Fruit fly (Drosophila melanogaster) whole organism, pupa: ENCODE measurements around the gene CG13667.

Experiments
- CG10348 ChIP-seq: fragments of 200-800 bp; sonication (Bioruptor generic); IDR thresholded peaks from 2 replicates; pipeline ENCODE4 v1.3.6; 2022; ENCODE audit warnings: missing biosample characterization, missing genetic modification characterization
- CG12605 ChIP-seq: fragments of 200-800 bp; sonication (Bioruptor generic); IDR thresholded peaks from 2 replicates; pipeline ENCODE4 v1.3.6; 2022; ENCODE audit warnings: missing biosample characterization, missing genetic modification characterization
- CG13204 ChIP-seq: fragments of 200-800 bp; sonication (Bioruptor generic); optimal IDR thresholded peaks from 2 replicates; lab custom pipeline; 2018; ENCODE audit warnings: missing biosample characterization, mild to moderate bottlenecking, missing genetic modification characterization, moderate library complexity
- CG14655 ChIP-seq: fragments of 200-800 bp; sonication (Bioruptor generic); optimal IDR thresholded peaks from 3 replicates; lab custom pipeline; 2017; ENCODE audit warnings: mild to moderate bottlenecking, missing biosample characterization, missing genetic modification reagents, missing genetic modification characterization
- CG15710 ChIP-seq: fragments of 200-800 bp; sonication (Bioruptor generic); optimal IDR thresholded peaks from 2 replicates; lab custom pipeline; 2018; ENCODE audit warnings: missing biosample characterization, mild to moderate bottlenecking, missing genetic modification characterization, moderate library complexity
- CG17806 ChIP-seq: fragments of 200-800 bp; sonication (Bioruptor generic); optimal IDR thresholded peaks from 2 replicates; lab custom pipeline; 2018; ENCODE audit warnings: missing biosample characterization, mild to moderate bottlenecking, missing genetic modification characterization, moderate library complexity
- CG32121 ChIP-seq: fragments of 200-800 bp; sonication (Bioruptor generic); IDR thresholded peaks from 2 replicates; pipeline ENCODE4 v1.3.6; 2022; ENCODE audit warnings: missing biosample characterization, missing genetic modification characterization
- CG34367 ChIP-seq: fragments of 200-800 bp; sonication (Bioruptor generic); optimal IDR thresholded peaks from 2 replicates; lab custom pipeline; 2018; ENCODE audit warnings: missing biosample characterization, mild to moderate bottlenecking, missing genetic modification characterization
- CG4496 ChIP-seq: fragments of 200-800 bp; sonication (Bioruptor generic); IDR thresholded peaks from 3 replicates; pipeline ENCODE4 v1.3.6; 2022; ENCODE audit warnings: missing biosample characterization, missing genetic modification characterization
- CG8159 ChIP-seq: fragments of 200-800 bp; sonication (Bioruptor generic); optimal IDR thresholded peaks from 3 replicates; lab custom pipeline; 2018; ENCODE audit warnings: missing biosample characterization, mild to moderate bottlenecking, missing genetic modification characterization, moderate library complexity
- CG8301 ChIP-seq: fragments of 200-800 bp; sonication (Bioruptor generic); optimal IDR thresholded peaks from 2 replicates; lab custom pipeline; 2018; ENCODE audit warnings: missing biosample characterization, mild to moderate bottlenecking, missing genetic modification characterization
- CG9948 ChIP-seq: fragments of 200-800 bp; sonication (Bioruptor generic); optimal IDR thresholded peaks from 2 replicates; lab custom pipeline; 2018; ENCODE audit warnings: missing biosample characterization, mild to moderate bottlenecking, missing genetic modification characterization, moderate library complexity
- D1 ChIP-seq: fragments of 200-800 bp; sonication (Bioruptor generic); optimal IDR thresholded peaks from 2 replicates; lab custom pipeline; 2018; ENCODE audit warnings: missing biosample characterization, mild to moderate bottlenecking, missing genetic modification characterization, moderate library complexity
- EcR ChIP-seq: fragments of 200-800 bp; sonication (Bioruptor generic); optimal IDR thresholded peaks from 3 replicates; lab custom pipeline; 2019; ENCODE audit warnings: missing biosample characterization, missing genetic modification characterization, mild to moderate bottlenecking, moderate library complexity, missing genetic modification reagents
- Ets98B ChIP-seq: fragments of 200-800 bp; sonication (Bioruptor generic); IDR thresholded peaks from 2 replicates; pipeline ENCODE4 v1.3.6; 2022; ENCODE audit warnings: missing biosample characterization, missing genetic modification characterization
- Pif1A ChIP-seq: fragments of 200-800 bp; sonication (Bioruptor generic); optimal IDR thresholded peaks from 3 replicates; lab custom pipeline; 2016; ENCODE audit warnings: missing biosample characterization, missing genetic modification characterization
- Pif1B ChIP-seq: fragments of 200-800 bp; sonication (Bioruptor generic); optimal IDR thresholded peaks from 3 replicates; lab custom pipeline; 2016; ENCODE audit warnings: missing biosample characterization, missing genetic modification characterization
- Snoo ChIP-seq: fragments of 200-800 bp; sonication (Bioruptor generic); optimal IDR thresholded peaks from 3 replicates; lab custom pipeline; 2017; ENCODE audit warnings: missing biosample characterization, mild to moderate bottlenecking, missing genetic modification characterization, inconsistent platforms
- fd96Ca ChIP-seq: fragments of 200-800 bp; sonication (Bioruptor generic); IDR thresholded peaks from 3 replicates; pipeline ENCODE4 v1.3.6; 2022; ENCODE audit warnings: missing biosample characterization, missing genetic modification characterization
- gl ChIP-seq: fragments of 200-800 bp; sonication (Bioruptor generic); optimal IDR thresholded peaks from 2 replicates; lab custom pipeline; 2018; ENCODE audit warnings: missing biosample characterization, mild to moderate bottlenecking, missing genetic modification characterization
- rn ChIP-seq: fragments of 200-800 bp; sonication (Bioruptor generic); IDR thresholded peaks from 2 replicates; pipeline ENCODE4 v1.3.6; 2022; ENCODE audit warnings: missing biosample characterization, missing genetic modification characterization

CG13667 gene

DNA sequence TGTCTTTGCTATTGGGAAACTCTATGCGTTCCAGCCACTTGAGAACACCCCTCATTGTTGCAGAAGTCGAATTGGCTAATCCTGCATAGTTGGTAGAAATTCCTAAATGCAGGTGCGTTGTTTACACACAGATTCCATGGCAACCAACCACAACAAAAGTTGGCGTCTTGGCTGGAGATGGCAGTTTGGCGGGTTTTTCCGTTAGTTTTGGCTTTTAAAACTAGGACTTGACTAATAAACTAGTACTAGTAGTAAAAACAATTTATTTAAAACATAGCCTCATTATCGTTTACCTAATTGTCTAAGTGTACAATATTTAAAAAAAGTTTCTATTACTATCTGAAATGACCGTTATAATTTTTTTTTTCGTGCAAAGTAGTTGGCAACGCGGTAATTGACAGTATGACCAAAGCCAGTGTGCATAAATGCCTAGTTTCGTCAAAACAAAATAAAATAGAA is 6.2 kb downstream of the CG13667 start, which contains the start of gene Exo70:
Gene Exo70, plus strand, starts transcription at position 413 of the 459 bp plus-strand sequence.
- TF ChIP-seq CG4496 (GFP tag; lab: Robert Waterston, UW) (no peak), CG13204 (GFP tag; lab: Kevin White, UChicago) (no peak), Pif1B (GFP tag; lab: Kevin White, UChicago) (no peak), CG17806 (tag; lab: Kevin White, UChicago) (no peak), CG34367 (tag; lab: Kevin White, UChicago) (peak; percentile 32), CG8301 (tag; lab: Kevin White, UChicago) (no peak), EcR (no peak), rn (GFP tag; lab: Robert Waterston, UW) (0 out of 2 replicates have a peak, but pooled peaks have one; percentile 10), CG15710 (tag; lab: Kevin White, UChicago) (peak; percentile 31)

DNA sequence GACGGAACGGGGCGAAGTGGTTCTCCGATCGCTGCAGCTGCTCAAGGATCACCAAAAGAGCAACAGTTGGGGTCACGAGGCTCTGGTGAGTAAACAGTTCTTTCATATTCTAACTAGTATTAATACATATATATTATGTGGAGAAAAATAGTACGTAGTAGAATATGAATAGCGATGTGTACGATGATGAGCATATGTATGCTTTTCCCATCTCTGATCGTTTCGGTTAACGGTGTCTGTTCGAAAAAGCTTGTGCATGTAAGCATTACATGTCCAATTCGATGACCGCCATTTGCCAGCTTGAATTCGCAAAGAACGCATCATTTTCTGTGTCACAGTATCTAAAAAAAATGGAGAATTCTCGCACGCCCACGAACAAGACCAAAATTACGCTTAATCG is 7.5 kb downstream of the CG13667 start, which contains the start of the genes Oseg1 and mtrm:
Gene Oseg1, minus strand, starts transcription at position 101 of the 400 bp plus-strand sequence.
Gene mtrm, plus strand, starts transcription at position 288 of the 400 bp plus-strand sequence.
- TF ChIP-seq CG10348 (GFP tag; lab: Robert Waterston, UW) (no peak), CG17806 (tag; lab: Kevin White, UChicago) (no peak), Pif1A (GFP tag; lab: Kevin White, UChicago) (no peak), rn (GFP tag; lab: Robert Waterston, UW) (no peak), CG8159 (no peak), CG12605 (GFP tag; lab: Robert Waterston, UW) (no peak), CG9948 (tag; lab: Kevin White, UChicago) (no peak), CG13204 (GFP tag; lab: Kevin White, UChicago) (no peak), Snoo (tag; lab: Kevin White, UChicago) (no peak), gl (tag; lab: Kevin White, UChicago) (no peak), fd96Ca (GFP tag; lab: Robert Waterston, UW) (no peak), Ets98B (GFP tag; lab: Robert Waterston, UW) (no peak), CG4496 (GFP tag; lab: Robert Waterston, UW) (no peak), CG14655 (GFP tag; lab: Kevin White, UChicago) (no peak)

DNA sequence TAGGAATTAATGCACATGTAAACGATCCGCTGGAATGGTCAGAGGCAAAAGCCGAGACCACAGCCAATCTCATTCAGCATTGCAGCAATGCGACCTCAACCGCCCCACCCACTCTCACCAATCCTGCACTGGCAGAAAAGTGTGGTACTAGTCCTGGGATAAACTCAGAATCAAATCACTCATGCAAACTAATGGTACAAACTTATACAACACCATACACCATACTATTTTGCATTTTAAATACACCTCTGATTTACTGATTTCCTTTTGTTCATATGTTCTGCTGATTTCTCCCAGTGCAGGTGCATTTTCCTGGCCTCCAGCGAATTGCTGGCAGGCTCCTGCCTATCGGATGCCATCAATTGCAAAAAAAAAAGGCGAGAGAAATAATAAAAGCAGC is 13.7 kb downstream of the CG13667 start:
- TF ChIP-seq EcR (no peak), CG9948 (tag; lab: Kevin White, UChicago) (peak; percentile 74), CG15710 (tag; lab: Kevin White, UChicago) (peak; percentile 67), CG13204 (GFP tag; lab: Kevin White, UChicago) (no peak), Snoo (tag; lab: Kevin White, UChicago) (peak; percentile 38), CG14655 (GFP tag; lab: Kevin White, UChicago) (peak; percentile 92), Pif1B (GFP tag; lab: Kevin White, UChicago) (peak; percentile 74), CG12605 (GFP tag; lab: Robert Waterston, UW) (peak; percentile 86), CG34367 (tag; lab: Kevin White, UChicago) (peak; percentile 69), rn (GFP tag; lab: Robert Waterston, UW) (peak; percentile 84), D1 (tag; lab: Kevin White, UChicago) (no peak), Pif1A (GFP tag; lab: Kevin White, UChicago) (peak; percentile 88), CG8159 (peak; percentile 71), CG8301 (tag; lab: Kevin White, UChicago) (peak; percentile 92), CG4496 (GFP tag; lab: Robert Waterston, UW) (peak; percentile 96), CG10348 (GFP tag; lab: Robert Waterston, UW) (peak; percentile 33; the same call in 1 of the 2 replicates), CG32121 (GFP tag; lab: Robert Waterston, UW) (peak; percentile 94), CG17806 (tag; lab: Kevin White, UChicago) (peak; percentile 76), gl (tag; lab: Kevin White, UChicago) (peak; percentile 35), Ets98B (GFP tag; lab: Robert Waterston, UW) (peak; percentile 94), fd96Ca (GFP tag; lab: Robert Waterston, UW) (peak; percentile 96)
- TF ChIP-seq, all 21 proteins: peak for 18

DNA sequence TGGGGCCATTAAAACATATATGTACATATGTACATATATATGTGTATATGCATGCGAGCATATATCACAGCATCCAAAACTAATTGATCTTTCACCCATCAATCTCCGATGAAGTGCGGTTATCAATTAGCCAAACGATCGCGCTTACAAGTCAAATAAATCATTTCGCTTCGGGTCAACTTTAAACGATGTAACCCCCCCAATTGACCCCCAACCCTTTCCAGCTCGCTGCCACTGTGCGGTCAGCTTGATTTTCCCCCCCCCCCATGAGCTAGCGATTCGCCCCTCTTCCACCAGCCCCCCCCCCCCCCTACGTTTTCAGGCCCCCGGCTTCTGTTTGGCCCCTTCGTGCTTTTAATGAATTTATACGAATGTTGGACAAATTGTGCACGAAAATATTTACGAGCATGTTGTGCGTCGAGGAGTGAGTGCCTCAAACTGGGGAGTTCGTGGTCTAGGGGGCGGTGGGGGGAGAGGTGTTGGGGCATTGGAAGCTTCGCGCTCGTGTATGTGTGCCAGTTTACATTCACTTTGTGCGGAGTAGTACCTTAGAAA is 14.4 kb downstream of the CG13667 start:
- TF ChIP-seq CG14655 (GFP tag; lab: Kevin White, UChicago) (no peak), CG8159 (no peak), CG13204 (GFP tag; lab: Kevin White, UChicago) (no peak), Ets98B (GFP tag; lab: Robert Waterston, UW) (no peak), CG12605 (GFP tag; lab: Robert Waterston, UW) (no peak), CG17806 (tag; lab: Kevin White, UChicago) (no peak), Snoo (tag; lab: Kevin White, UChicago) (no peak), fd96Ca (GFP tag; lab: Robert Waterston, UW) (no peak), Pif1A (GFP tag; lab: Kevin White, UChicago) (no peak), CG32121 (GFP tag; lab: Robert Waterston, UW) (no peak), gl (tag; lab: Kevin White, UChicago) (no peak), CG15710 (tag; lab: Kevin White, UChicago) (no peak), CG10348 (GFP tag; lab: Robert Waterston, UW) (no peak), CG4496 (GFP tag; lab: Robert Waterston, UW) (no peak), rn (GFP tag; lab: Robert Waterston, UW) (no peak), Pif1B (GFP tag; lab: Kevin White, UChicago) (no peak), CG9948 (tag; lab: Kevin White, UChicago) (no peak), D1 (tag; lab: Kevin White, UChicago) (no peak), EcR (no peak), CG8301 (tag; lab: Kevin White, UChicago) (no peak)

DNA sequence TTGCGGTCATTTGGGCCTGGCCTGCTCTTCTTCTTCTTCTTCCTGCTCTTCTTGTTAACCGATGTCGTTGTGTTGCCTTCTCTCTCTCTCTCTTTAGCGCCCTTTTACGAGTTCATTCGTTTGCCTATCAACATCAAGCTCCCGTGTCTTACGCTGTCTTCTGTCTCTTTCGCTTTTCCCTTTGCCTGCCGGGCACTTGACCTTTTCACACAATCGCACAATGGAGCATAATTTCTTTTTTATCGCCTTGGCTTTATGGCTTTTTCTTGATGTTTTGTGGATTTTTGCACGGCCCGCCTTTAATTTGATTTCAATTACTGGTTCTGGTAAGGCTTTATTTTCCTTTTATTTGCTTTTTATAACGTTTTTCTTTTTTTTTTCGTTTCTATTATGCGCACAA is 16.1 kb downstream of the CG13667 start:
- TF ChIP-seq EcR (peak; percentile 32), Pif1B (GFP tag; lab: Kevin White, UChicago) (no peak), CG12605 (GFP tag; lab: Robert Waterston, UW) (no peak), fd96Ca (GFP tag; lab: Robert Waterston, UW) (no peak), rn (GFP tag; lab: Robert Waterston, UW) (no peak)
